Fruit fly (Drosophila melanogaster) whole organism: Measurements from ENCODE around the gene CG12075.
A peak's percentile ranks its signal among the peaks of the same experiment; 100 is the strongest.

ENCODE experiments used
- CG8478 ChIP-seq: fragments of >200 bp; optimal IDR thresholded peaks from 2 replicates; lab custom pipeline; 2018; ENCODE audit warnings: inconsistent platforms
- Dll ChIP-seq: fragments of >200 bp; optimal IDR thresholded peaks from 2 replicates; lab custom pipeline; 2017
- EcR ChIP-seq, 2 experiments: fragments of >200 bp; optimal IDR thresholded peaks; 2 replicates each; lab custom pipeline; 2017; ENCODE audit warnings: missing biosample characterization in 2 of 2, missing genetic modification characterization in 2 of 2, missing genetic modification reagents in 2 of 2
- pan ChIP-seq: fragments of >200 bp; optimal IDR thresholded peaks from 2 replicates; lab custom pipeline; 2017
- psq ChIP-seq: fragments of >200 bp; optimal IDR thresholded peaks from 2 replicates; lab custom pipeline; 2017
- usp ChIP-seq: fragments of >200 bp; optimal IDR thresholded peaks from 2 replicates; lab custom pipeline; 2017; ENCODE audit warnings: missing biosample characterization, missing genetic modification characterization, mixed read lengths

CG12075 gene

DNA sequence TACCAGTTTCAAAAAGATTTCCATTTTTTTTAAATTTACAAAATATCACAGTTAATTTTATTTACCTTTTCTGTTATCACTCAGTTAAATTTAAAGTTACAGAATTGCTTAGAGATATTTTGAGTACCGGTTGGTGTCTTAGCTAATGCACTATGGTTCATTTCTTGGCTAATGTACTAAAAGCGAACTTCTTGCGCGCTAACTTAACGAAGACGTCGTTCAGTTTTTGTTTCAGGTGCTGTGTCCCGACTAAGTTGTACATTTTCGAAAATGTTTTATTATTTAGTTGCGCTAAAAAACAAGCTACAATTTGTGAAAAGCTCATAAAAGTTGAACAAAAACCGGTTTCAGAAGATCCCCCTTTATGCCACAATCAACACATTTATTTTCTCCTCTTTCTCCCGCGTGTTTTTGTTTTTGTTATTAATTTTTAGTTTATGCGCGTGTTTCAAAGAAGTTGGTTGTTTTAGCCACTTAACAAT lies at the start of gene CG12075:
Gene CG12075, plus strand, starts transcription at position 432 of the 482 bp plus-strand sequence.
- TF ChIP-seq EcR (GFP tag; optimal IDR thresholded peaks at IDR 0.05; lab: Kevin White, UChicago) (no peak), Dll (lab: Kevin White, UChicago) (no peak)

DNA sequence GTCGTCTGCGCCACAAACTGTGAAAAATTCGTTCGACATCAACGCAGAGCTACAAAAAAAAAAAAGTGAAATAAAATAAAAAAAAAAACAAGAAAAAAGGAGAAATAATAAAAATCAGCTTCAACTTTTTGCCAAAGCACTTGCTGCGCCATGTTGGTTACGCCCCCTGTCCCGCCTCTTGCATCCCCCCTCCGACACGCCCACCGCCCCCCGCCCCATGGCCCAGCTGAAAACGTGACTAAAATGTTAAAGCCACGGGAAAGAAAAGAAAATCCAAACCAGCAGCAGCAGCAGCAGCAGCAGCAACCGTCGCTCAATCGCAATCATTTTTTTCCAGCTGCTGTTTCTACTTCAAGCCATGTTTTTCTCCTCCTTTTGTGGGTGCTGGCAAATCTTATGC lies 45.2 kb upstream of the CG12075 start:
- no peak for TF ChIP-seq pan
- TF ChIP-seq CG8478 (lab: Kevin White, UChicago) = no peak
- TF ChIP-seq usp (GFP tag; lab: Kevin White, UChicago) = no peak

DNA sequence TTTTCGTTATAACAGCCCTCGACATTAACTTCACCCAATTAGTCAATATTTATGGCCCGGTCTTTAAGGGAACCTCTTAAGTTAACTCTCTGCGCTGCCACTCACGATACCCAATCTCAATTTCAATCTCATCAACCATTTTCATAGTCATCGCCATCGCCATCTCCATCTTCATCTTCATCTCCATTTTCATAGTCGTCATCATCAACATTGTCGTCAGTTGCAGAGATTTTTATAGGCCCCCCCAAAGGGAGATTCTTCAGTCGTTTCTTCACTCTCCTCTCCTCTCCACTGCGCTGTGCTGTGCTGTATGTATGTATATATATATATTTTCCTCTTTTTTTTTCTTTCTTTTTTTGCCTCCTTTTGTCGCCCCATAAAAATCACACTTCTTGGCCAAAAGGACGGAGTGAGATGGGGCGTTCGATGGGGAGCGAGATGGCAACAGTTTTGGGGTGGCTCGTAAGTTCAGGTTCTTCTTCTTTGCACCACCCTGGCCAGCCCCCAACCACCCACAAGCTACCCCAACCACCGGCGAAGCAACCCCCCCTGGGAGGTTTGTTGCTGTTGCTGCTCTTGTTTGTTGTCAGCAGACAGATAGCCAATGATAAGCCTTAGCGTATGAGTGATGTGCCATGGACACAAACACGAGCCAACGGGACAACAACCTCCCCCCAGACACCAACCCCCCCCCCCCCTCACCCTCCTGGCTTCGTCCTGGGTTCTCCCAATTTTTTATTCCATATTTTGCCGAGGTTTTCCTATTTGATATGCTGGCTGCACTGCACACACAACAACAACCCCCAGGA lies 42.5 kb upstream of the CG12075 start:
- TF ChIP-seq CG8478 (lab: Kevin White, UChicago) (no peak), Dll (lab: Kevin White, UChicago) (no peak), psq (lab: Kevin White, UChicago) (no peak), pan (no peak), EcR (GFP tag; optimal IDR thresholded peaks at IDR 0.05; lab: Kevin White, UChicago) (no peak), usp (GFP tag; lab: Kevin White, UChicago) (no peak)

DNA sequence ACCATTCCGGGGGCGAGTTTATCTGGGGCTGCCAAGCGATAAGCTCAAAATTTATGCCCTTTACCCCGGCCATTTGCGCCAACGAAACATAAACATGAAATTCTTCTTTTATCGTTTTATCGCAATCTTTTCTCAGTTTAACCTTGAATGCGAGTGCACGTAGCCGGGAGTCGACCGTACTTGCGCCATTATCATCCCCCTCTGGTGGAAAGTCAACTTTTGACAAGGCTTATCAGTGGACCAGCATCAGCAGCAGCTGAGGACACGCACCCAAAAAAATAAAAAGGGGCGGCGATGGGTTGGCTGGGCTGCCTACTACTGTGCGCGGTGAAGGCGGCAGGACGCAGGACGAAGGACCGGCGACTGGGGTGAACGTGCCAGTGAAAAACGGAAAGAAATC lies 39.8 kb upstream of the CG12075 start:
- TF ChIP-seq Dll (lab: Kevin White, UChicago) (no peak), pan (no peak), CG8478 (lab: Kevin White, UChicago) (no peak), EcR (GFP tag; optimal IDR thresholded peaks at IDR 0.05; lab: Kevin White, UChicago) (no peak), psq (lab: Kevin White, UChicago) (no peak), usp (GFP tag; lab: Kevin White, UChicago) (no peak)

DNA sequence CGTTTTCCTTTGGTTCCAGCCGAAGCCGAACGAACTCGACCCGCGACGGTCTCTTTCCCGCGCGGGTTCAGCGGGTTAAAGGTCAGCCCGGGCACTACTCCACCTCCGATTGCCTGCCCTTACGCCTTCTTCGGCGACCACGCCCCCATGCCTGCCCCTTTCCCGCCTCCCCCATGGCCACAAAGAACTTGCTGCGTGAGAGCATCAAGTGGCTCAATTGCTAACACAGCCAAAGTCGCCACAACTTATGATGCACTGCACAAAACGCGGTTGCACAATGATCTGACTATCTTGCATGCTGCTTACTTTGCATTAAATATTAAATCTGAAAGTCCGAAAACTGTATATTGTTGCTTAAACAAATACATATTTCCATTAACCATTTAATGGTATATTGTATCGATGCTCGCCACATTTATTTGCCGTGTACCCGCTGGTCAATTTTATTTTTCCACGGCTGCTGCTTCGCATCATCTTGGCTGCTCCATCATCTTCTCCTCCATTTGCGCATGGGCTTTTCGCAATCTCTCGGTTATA lies 37.8 kb upstream of the CG12075 start:
- TF ChIP-seq psq (lab: Kevin White, UChicago) (no peak), CG8478 (lab: Kevin White, UChicago) (no peak), Dll (lab: Kevin White, UChicago) (no peak), usp (GFP tag; lab: Kevin White, UChicago) (no peak), pan (no peak), EcR (GFP tag; optimal IDR thresholded peaks at IDR 0.05; lab: Kevin White, UChicago) (no peak)

DNA sequence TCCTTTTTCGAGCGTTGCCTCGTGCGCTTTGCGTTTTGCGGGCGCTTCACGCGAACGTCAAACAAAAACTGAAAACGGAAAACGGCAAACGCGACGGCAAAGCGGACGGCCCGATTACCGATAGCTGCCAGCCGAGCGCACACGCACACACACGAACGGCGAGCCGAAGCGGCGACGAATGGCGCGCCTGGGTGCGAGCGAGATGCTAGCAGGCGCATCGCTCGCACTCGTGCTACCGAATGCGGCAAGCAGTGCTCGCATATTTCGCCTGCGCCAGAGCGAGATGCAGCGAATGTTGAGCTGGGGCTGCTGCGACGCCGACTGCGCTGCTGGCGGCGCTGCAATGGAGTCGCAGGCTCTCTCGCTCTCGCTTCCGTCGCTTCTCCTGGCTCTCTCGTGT lies 32.4 kb upstream of the CG12075 start, which contains the start of gene Lim1:
Gene Lim1, minus strand, starts transcription at position 76 of the 400 bp plus-strand sequence.
- TF ChIP-seq EcR (GFP tag; optimal IDR thresholded peaks at IDR 0.05; lab: Kevin White, UChicago) = no peak
- no peak for TF ChIP-seq pan
- no peak for TF ChIP-seq usp (GFP tag; lab: Kevin White, UChicago)
- peak; percentile 78 for TF ChIP-seq CG8478 (lab: Kevin White, UChicago)
- no peak for TF ChIP-seq Dll (lab: Kevin White, UChicago)
- TF ChIP-seq psq (lab: Kevin White, UChicago) = no peak

DNA sequence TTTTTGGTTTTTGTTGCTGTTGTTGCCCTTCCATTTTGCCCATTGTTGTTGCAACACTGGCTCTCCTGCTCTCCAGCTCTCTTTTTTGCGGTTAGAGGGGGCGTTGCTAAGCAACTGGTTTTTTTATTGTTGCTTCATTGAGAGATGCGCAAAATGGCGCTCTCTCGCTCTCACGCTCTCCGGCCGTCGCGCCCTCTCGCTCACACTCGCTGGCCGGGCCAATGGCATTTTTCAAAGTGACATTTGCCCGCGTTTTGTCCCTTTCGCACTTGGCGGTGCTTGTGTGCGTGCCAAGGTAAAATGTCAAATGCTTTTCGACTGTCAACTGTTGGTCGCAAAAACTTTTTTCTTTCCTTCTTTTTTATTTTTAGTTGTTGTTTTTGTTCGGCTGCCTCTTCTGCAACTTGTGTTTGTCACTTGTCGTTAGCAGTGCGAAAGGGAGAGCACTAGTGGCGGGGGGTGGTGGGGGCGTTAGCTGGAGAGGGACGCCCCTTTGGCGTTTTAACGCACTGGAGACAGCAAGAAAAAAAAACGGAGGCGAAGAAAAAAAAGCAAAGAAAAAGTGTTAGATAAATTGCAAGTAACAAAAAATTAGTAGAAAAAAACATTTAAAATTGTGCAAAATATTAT lies 31.4 kb upstream of the CG12075 start:
- TF ChIP-seq usp (GFP tag; lab: Kevin White, UChicago) = no peak
- no peak for TF ChIP-seq EcR (GFP tag; optimal IDR thresholded peaks at IDR 0.05; lab: Kevin White, UChicago)
- TF ChIP-seq psq (lab: Kevin White, UChicago) = no peak
- TF ChIP-seq CG8478 (lab: Kevin White, UChicago) = peak; percentile 65

DNA sequence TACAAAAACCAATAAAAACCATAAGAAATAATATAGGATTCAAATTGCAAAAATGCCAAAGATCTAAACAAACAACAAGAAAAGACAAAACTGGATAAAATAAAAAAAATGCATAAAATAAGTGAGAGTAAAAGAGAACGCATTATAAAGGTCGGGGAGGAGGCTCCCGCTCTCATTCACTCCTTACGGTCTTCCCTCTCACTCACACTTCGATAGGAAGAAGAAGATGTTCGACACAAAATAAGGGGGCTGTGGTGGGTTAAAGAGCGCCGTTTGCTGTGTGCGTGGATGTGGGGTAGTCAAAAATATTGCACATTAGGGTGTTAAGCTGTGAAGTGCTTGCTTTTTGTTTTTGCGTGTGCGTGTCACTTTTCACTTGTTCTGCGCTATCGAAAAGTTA lies 30.8 kb upstream of the CG12075 start:
- TF ChIP-seq usp (GFP tag; lab: Kevin White, UChicago) (no peak), EcR (GFP tag; optimal IDR thresholded peaks at IDR 0.05; lab: Kevin White, UChicago) (no peak), psq (lab: Kevin White, UChicago) (no peak), Dll (lab: Kevin White, UChicago) (no peak), pan (no peak), CG8478 (lab: Kevin White, UChicago) (no peak)

DNA sequence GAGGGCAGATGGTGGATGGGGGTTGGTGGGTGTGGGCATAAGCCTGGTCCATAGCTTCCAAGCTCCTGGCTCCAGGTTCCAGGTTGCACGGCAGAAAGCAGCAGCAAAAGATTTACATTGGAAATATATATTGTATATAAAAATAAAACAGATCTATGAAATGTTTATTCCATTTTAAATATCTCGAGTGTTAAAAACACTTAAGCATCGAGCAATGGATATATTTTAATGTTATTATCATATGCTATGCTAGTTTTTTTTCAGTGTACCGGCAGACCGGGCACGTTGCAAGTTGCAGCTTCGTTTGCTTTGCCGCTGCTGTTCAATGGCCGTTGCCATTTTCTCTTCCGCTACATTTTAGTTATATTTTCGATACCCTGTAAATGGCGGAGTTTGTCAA lies 15.8 kb upstream of the CG12075 start:
- TF ChIP-seq CG8478 (lab: Kevin White, UChicago) (no peak), pan (no peak), psq (lab: Kevin White, UChicago) (no peak), Dll (lab: Kevin White, UChicago) (no peak)

DNA sequence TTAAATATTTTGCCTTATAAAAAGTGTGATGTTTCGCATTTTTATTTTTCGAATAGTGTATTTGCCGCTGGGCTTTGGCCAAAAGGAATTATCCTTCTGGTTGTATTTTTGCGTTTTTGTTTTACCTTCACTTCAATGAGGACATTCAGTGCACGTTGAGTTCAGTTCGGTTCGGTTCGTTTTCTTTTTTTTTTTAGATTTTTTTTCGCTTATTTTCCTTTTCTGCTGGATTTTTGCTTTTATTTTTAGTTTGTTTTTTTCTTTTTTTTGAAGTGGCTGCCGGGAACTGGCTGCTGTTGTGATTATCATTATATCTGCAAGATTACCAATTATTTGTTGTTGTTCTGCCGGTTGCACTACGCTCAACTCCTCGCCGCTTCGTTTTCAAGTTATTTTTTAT lies 15.3 kb upstream of the CG12075 start:
- no peak for TF ChIP-seq usp (GFP tag; lab: Kevin White, UChicago)
- TF ChIP-seq pan = no peak
- no peak for TF ChIP-seq EcR (GFP tag; optimal IDR thresholded peaks at IDR 0.05; lab: Kevin White, UChicago)
- no peak for TF ChIP-seq Dll (lab: Kevin White, UChicago)
- no peak for TF ChIP-seq CG8478 (lab: Kevin White, UChicago)
- no peak for TF ChIP-seq psq (lab: Kevin White, UChicago)

DNA sequence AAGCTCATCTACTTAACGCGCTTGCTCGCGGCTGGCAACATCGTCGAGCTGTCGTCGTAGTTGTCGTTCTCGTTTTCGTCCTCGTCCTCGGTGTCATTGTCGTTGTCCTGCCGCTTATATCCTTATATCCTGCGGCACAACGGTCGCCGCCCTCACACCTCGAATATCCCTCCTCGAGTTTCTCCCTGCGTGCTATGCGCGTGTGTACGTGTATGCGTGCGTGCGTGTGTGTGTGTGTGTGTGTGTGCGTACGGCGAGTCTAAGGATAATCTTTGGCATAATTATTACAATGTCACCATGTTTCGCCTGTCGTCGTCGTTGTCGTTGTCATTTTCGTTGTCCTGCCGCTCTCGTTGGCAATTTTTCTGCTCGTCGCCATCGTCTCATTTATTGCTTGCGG lies 8.7 kb upstream of the CG12075 start:
- no peak for TF ChIP-seq pan
- no peak for TF ChIP-seq usp (GFP tag; lab: Kevin White, UChicago)
- no peak for TF ChIP-seq CG8478 (lab: Kevin White, UChicago)
- TF ChIP-seq Dll (lab: Kevin White, UChicago) = no peak
- TF ChIP-seq EcR (GFP tag; optimal IDR thresholded peaks at IDR 0.05; lab: Kevin White, UChicago) = no peak
- TF ChIP-seq psq (lab: Kevin White, UChicago) = no peak

DNA sequence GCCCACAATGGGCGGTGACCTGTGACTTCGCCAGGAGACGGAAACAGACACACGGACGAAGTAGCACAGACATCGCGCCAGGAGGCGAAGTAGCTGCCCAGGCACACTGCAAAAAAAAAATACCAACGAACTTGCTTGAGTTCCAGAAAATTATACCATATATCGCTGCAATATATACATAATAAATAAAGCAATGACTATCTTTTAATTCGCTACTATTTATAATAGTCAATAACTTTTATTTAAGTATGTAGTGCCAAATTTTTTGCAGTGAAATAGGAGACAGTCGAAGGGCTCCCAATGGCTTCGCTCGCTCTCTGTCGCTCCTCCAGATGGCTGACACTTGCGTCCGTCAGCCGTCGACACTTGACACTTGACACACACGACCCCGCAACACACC lies 8.0 kb upstream of the CG12075 start:
- TF ChIP-seq EcR (GFP tag; optimal IDR thresholded peaks at IDR 0.05; lab: Kevin White, UChicago) = no peak
- TF ChIP-seq CG8478 (lab: Kevin White, UChicago) = no peak
- TF ChIP-seq pan = no peak
- TF ChIP-seq psq (lab: Kevin White, UChicago) = no peak
- TF ChIP-seq usp (GFP tag; lab: Kevin White, UChicago) = no peak
- no peak for TF ChIP-seq Dll (lab: Kevin White, UChicago)
